Fruit fly (Drosophila melanogaster): ENCODE data around the gene CG33172.
"Not testable (repeated sequence)": the region's sequence is repeated elsewhere in the genome, so short reads cannot be mapped to it uniquely, and the experiment has no call there.

CG33172 gene

dm6 chrX:15759752-15760446, 9.6 kb upstream of the CG33172 start:
- TF ChIP-seq CG8478 (optimal IDR thresholded peaks at IDR 0.05) (no peak), CTCF (optimal IDR thresholded peaks at IDR 0.05) (no peak)

DNA sequence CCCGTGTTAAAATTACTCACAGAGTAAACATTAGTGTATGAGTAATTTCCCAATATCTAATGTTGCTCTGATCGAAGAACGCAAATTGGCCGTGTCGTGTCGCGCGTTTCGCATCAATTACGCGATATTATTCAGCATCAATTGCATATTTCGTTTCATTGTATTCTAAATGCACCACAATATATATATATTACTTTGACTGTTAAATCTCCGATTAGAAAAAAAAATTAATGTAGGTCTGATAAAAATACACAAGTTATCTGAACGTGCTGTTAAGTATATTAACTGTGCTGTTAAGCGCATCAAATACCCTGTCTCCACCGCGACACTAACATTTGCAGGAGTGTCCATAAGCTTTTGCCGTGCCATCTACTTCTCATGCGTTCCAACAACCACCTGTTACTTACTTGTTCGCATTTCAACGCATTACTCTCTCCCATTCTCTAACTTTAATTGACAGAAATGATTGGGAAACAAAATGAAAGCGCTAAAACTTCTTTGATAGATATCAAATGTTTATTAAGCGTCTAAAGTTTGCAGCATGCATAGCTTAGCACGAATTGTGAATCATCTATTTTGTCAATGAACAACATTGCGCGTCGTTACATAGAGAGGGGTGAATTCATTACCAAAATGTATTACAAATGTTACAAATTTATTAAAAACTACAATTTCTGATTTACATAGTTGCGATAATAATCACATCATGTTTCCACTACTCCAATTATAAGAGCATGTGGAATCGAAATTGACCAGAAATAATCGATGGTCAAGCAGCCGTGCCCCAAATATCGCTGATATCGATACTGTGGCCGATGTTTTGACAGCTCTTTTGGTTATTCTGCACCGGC, 8.8 kb upstream of the CG33172 start, which contains the start of the genes Graf and mRpL3:
Gene Graf (minus strand): TSS at position 287 of the 851 bp plus-strand sequence.
Gene mRpL3 (plus strand): TSS at position 802 of the 851 bp plus-strand sequence.
- TF ChIP-seq CG8478 (optimal IDR thresholded peaks at IDR 0.05) (no peak), CTCF (optimal IDR thresholded peaks at IDR 0.05) (peak in 1 of 2 experiments; percentile 21)

DNA sequence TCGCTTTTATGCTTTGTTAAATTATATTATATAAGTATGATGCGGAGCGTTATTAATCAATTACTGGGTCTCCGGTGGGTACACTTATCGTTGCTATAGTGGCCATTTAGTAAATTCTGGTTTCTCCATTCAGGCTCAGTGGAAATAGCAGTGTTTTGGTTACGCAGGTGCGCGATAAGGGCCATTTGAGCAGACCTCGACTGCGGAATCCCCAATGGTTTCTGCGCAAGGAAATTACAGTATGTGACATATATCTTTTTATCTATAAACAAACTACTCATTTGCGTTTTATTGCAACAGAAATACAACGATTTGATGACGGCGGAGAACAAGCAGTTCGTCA, 8.2 kb upstream of the CG33172 start:
- TF ChIP-seq CTCF (optimal IDR thresholded peaks at IDR 0.05) (no peak), CG8478 (optimal IDR thresholded peaks at IDR 0.05) (no peak)

DNA sequence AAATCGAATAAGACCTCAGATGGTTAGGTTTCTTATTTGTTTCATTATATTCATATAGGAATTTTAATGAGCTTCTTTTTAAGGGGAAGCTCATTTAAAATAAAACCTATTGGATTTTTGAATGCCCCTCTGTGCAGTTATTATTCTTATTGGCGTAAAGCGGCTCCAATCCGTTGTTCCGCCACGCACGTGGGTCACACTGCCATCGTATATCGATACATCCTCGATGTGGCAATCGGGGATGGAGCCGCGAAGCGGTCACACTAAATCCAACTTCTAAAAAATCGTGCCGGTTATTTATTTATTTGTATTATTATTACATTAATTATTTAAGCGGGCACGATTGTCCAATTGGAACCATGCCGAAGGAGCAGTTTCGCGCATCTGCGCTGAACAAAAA, 6.7 kb upstream of the CG33172 start, which contains the start of gene Polr3A:
Gene Polr3A (plus strand): TSS at position 234 of the 400 bp plus-strand sequence.
- TF ChIP-seq CTCF (optimal IDR thresholded peaks at IDR 0.05) (no peak), CG8478 (optimal IDR thresholded peaks at IDR 0.05) (no peak)

DNA sequence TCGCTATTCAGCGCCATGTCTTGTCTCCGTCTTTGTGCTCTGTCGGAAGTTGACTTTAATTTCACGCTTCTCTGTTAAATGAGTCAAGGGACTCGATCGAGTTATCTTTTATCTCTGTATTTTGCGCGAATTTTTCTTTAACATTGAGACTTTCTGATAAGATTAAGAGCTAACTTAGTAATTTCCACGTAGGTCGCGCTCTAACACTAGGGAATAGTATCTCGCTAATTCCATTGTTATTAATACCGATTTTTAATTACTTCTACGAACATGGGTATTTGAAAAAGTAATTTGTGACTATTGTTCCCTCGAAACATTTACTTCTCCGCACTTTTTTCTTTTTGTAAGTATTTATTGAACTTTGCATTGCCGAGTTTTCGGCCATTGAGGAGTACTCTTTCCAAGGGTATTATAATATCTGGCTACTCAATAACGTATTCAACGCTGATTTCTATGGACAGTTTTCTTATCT, 3.0 kb upstream of the CG33172 start, which contains the start of gene CG8952:
Gene CG8952 (minus strand): TSS at position 51 of the 472 bp plus-strand sequence.
- TF ChIP-seq CTCF (optimal IDR thresholded peaks at IDR 0.05): no peak
- no peak for TF ChIP-seq CG8478 (optimal IDR thresholded peaks at IDR 0.05)

DNA sequence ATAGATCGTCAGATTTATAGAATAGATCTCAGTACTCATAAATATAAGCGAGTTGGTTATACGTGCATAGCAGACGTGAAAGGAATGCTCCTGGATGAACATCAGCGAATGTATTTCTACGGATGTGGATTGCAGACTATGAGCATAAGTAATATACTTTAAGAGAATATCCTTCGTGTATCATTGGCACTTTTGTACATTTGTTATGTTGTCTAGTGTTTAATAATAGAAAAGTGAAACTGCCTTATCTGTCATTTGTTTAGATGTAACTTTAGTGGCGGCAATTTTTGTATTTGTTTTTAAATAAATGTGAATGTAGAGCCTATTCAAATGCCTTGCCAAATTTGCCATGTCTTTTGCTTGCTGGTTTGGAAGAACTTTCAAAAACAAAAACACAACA, 3.2 kb downstream of the CG33172 start, which contains the start of gene CG43672:
Gene CG43672 (plus strand): TSS at position 301 of the 400 bp plus-strand sequence.
- TF ChIP-seq CG8478 (optimal IDR thresholded peaks at IDR 0.05) (no peak), CTCF (optimal IDR thresholded peaks at IDR 0.05) (no peak)

DNA sequence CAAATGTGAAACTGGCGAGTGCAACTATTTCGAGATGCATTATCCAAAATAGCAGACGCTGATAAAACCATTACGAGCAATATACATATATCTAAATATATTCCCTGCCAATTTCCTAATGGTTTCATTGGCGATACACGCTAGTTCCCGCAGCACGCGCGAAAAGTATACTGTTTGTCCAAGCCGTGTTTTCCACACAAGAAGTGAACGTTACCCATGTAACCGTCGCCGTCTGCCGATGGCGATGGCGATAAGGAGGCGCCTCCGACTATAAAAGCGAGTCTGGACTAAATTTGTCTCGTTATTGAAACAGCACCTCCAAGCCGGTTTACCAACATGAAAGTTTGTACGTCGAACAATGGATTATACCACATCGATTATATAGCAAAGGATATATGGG, 9.4 kb downstream of the CG33172 start, which contains the start of gene CG43673:
Gene CG43673 (plus strand): TSS at position 301 of the 400 bp plus-strand sequence.
- TF ChIP-seq CTCF (optimal IDR thresholded peaks at IDR 0.05) (no peak), CG8478 (optimal IDR thresholded peaks at IDR 0.05) (no peak)

DNA sequence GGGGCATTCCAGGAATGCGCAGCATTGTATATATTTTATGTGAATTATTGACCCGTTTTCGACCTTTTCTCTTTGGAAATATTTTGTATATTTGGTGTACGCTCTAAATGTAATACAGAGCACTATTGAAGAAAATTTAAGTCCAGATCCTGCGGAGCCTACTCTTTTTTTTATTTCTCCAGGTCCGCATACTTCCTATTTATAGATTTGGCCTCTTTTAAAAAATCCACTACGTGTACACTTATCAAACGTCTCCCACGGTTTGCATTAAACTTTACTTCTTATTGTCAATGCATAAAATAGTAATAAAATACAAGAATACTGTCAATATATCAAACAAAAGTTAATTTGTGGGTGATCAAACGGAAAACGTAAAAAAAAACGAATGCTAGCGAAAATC, 14.1 kb downstream of the CG33172 start, which contains the start of gene Efhc1.1:
Gene Efhc1.1 (minus strand): TSS at position 101 of the 400 bp plus-strand sequence.
- no peak for TF ChIP-seq CG8478 (optimal IDR thresholded peaks at IDR 0.05)
- TF ChIP-seq CTCF (optimal IDR thresholded peaks at IDR 0.05): no peak

DNA sequence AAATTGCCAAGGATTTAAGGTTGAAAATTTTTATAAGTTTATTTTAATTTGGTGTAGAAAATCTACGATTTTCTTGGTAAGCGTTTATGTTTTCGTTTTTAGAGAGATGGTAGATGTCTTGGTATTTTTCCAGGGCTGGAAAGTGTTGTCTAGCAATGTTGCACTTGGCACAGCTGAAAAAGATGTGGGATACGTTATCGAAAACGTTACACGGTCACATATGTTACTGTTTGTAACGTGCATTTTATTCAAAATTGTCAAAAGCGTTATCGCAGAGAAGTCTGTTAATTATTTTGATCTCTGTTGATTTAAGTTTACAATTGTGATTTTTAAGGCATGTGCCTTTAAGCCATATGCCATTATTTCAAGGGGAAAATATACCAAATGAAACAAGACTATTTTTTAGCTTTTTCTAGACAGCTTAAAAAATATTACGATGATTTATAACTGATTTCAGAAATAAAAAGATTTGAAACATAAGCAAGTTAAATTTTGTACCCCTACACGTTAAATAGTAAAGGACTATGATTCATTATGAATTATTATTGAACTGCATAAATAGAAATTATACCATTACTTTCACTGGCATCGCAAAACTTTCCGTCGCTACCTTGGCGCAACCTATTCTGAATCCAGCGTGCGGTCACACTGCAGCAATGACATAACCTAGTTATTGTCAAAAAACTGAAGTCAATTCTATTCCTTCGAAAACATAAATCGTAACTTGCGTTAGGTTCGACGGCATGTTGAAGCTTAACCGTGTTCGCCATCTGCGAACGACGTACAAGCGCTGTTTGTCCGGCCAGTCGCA, 16.2 kb downstream of the CG33172 start, which contains the start of the genes Paf-AHalpha and mRpS30:
Gene Paf-AHalpha (minus strand): TSS at position 155 of the 811 bp plus-strand sequence.
Gene mRpS30 (plus strand): TSS at position 619 of the 811 bp plus-strand sequence.
- TF ChIP-seq CG8478 (optimal IDR thresholded peaks at IDR 0.05) (no peak), CTCF (optimal IDR thresholded peaks at IDR 0.05) (no peak)

DNA sequence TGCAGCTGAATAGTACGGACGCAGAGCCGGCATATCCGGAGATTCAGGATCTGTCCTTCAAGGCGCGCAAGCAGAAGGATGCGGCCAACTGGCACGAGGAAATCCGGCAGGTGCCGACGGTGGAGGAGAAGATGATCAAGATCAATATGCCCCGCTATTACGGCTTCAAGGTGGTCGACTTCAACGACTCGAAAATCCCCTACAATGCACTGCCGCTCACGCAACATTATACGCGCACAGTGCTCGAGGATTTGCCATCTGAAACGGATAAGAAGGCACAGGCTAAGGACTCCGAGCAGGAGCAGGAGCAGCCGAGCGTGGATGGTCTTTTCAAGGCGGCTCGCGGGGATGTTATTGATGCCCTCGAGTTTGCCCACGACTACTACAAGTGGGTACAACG, 16.8 kb downstream of the CG33172 start:
- no peak for TF ChIP-seq CG8478 (optimal IDR thresholded peaks at IDR 0.05)
- no peak for TF ChIP-seq CTCF (optimal IDR thresholded peaks at IDR 0.05)

- no peak for TF ChIP-seq CTCF (optimal IDR thresholded peaks at IDR 0.05)
- TF ChIP-seq CG8478 (optimal IDR thresholded peaks at IDR 0.05): no peak
Observed at dm6 chrX:15788235-15789187, 19.0 kb downstream of the CG33172 start, which contains the start of gene Rhp. Rhp (plus strand) TSS chrX:15788897.

- TF ChIP-seq CG8478, CTCF (optimal IDR thresholded peaks at IDR 0.05): not testable (repeated sequence)
Observed at dm6 chrX:15795951-15796443, 26.5 kb downstream of the CG33172 start, which contains the start of gene sordd1. sordd1 (minus strand) TSS chrX:15796028.

- TF ChIP-seq CTCF, CG8478 (optimal IDR thresholded peaks at IDR 0.05): not testable (repeated sequence)
Observed at dm6 chrX:15799085-15799557, 29.7 kb downstream of the CG33172 start, which contains the start of the genes sordd2 and CG15602. sordd2 (minus strand) TSS chrX:15799162. CG15602 (plus strand) TSS chrX:15799426.

All from S2 (cell line).